Worm (Caenorhabditis elegans) whole organism, young adult: ENCODE data around the gene F16H6.7.

Source experiments
- F49E8.2 ChIP-seq: sonication (generic microtip); optimal IDR thresholded peaks from 3 replicates; lab custom pipeline; 2017; ENCODE audit warnings: missing genetic modification characterization, mild to moderate bottlenecking, missing compliant biosample characterization, antibody characterized with exemption, moderate library complexity; ENCODE audit not compliant: insufficient read depth
- Y53F4B.3 ChIP-seq: fragments of 200-800 bp; sonication (Bioruptor generic); IDR thresholded peaks from 2 replicates; pipeline ENCODE4 v1.3.6; 2022; ENCODE audit warnings: missing genetic modification reagents, missing genetic modification characterization, missing compliant biosample characterization
- attf-5 ChIP-seq: fragments of 200-800 bp; sonication (Bioruptor generic); optimal IDR thresholded peaks from 2 replicates; lab custom pipeline; 2018; ENCODE audit warnings: mild to moderate bottlenecking, missing genetic modification characterization, missing compliant biosample characterization
- dpl-1 ChIP-seq: fragments of 150-350 bp; optimal IDR thresholded peaks from 2 replicates; lab custom pipeline; 2014; ENCODE audit warnings: missing biosample characterization, missing genetic modification reagents, missing genetic modification characterization
- efl-1 ChIP-seq: fragments of 150-350 bp; optimal IDR thresholded peaks from 2 replicates; lab custom pipeline; 2014; ENCODE audit warnings: missing biosample characterization, missing genetic modification reagents, missing genetic modification characterization
- gei-17 ChIP-seq: fragments of 200-800 bp; sonication (Bioruptor generic); optimal IDR thresholded peaks from 2 replicates; lab custom pipeline; 2018; ENCODE audit warnings: mild to moderate bottlenecking, missing genetic modification characterization, missing compliant biosample characterization
- nfya-1 ChIP-seq: sonication (generic microtip); optimal IDR thresholded peaks from 2 replicates; lab custom pipeline; 2017; ENCODE audit warnings: antibody characterized with exemption, missing compliant biosample characterization, missing genetic modification characterization, borderline replicate concordance; ENCODE audit not compliant: insufficient read depth
- pha-4 ChIP-seq: fragments of 150-350 bp; sonication (generic microtip); optimal IDR thresholded peaks from 2 replicates; lab custom pipeline; 2014; ENCODE audit warnings: missing biosample characterization, missing genetic modification reagents, missing genetic modification characterization
- unc-62 ChIP-seq: fragments of 150-350 bp; optimal IDR thresholded peaks from 2 replicates; lab custom pipeline; 2014; ENCODE audit warnings: missing biosample characterization, missing genetic modification reagents, missing genetic modification characterization

ce11 chrV:18246077-18246476, 37.1 kb upstream of the F16H6.7 start:
- TF ChIP-seq dpl-1 (GFP tag; lab: Kevin White, UChicago) = no peak
- no peak for TF ChIP-seq Y53F4B.3 (GFP tag; lab: Robert Waterston, UW)
- TF ChIP-seq pha-4 (tag; lab: Kevin White, UChicago) = no peak
- TF ChIP-seq efl-1 (GFP tag; lab: Kevin White, UChicago) = no peak
- no peak for TF ChIP-seq gei-17 (GFP tag; lab: Kevin White, UChicago)
- no peak for TF ChIP-seq nfya-1 (tag; lab: Kevin White, UChicago)
- TF ChIP-seq attf-5 (GFP tag; lab: Kevin White, UChicago) = no peak
- no peak for TF ChIP-seq unc-62 (GFP tag; lab: Kevin White, UChicago)
- TF ChIP-seq F49E8.2 (tag; lab: Kevin White, UChicago) = no peak
